Fruit fly (Drosophila melanogaster) whole organism, embryonic: Measurements from ENCODE around the gene CG2767.

Experiments used
- Antp ChIP-seq: fragments of 200-800 bp; sonication (Bioruptor generic); optimal IDR thresholded peaks from 3 replicates; lab custom pipeline; 2016; ENCODE audit warnings: missing biosample characterization, missing genetic modification characterization
- B-H2 ChIP-seq: fragments of 200-800 bp; sonication (Bioruptor generic); optimal IDR thresholded peaks from 2 replicates; lab custom pipeline; 2018; ENCODE audit warnings: missing biosample characterization, mild to moderate bottlenecking, missing genetic modification characterization
- BtbVII ChIP-seq: fragments of 200-800 bp; sonication (Bioruptor generic); optimal IDR thresholded peaks from 3 replicates; lab custom pipeline; 2017; ENCODE audit warnings: missing biosample characterization, mild to moderate bottlenecking, missing genetic modification characterization
- CG10209 ChIP-seq: fragments of 200-800 bp; sonication (Bioruptor generic); optimal IDR thresholded peaks from 3 replicates; lab custom pipeline; 2017; ENCODE audit warnings: missing biosample characterization, mild to moderate bottlenecking, missing genetic modification characterization, missing genetic modification reagents
- CG1024 ChIP-seq: fragments of 200-800 bp; sonication (Bioruptor generic); IDR thresholded peaks from 2 replicates; pipeline ENCODE4 v1.3.6; 2022; ENCODE audit warnings: missing biosample characterization, missing genetic modification characterization
- CG12769 ChIP-seq: fragments of 200-800 bp; sonication (Bioruptor generic); optimal IDR thresholded peaks from 2 replicates; lab custom pipeline; 2019; ENCODE audit warnings: missing biosample characterization, mild to moderate bottlenecking, missing genetic modification characterization, moderate library complexity
- CG1529 ChIP-seq: fragments of 200-800 bp; sonication (Bioruptor generic); optimal IDR thresholded peaks from 3 replicates; lab custom pipeline; 2018; ENCODE audit warnings: missing biosample characterization, missing genetic modification characterization
- CG1602 ChIP-seq: fragments of 200-800 bp; sonication (Bioruptor generic); optimal IDR thresholded peaks from 3 replicates; lab custom pipeline; 2016; ENCODE audit warnings: missing biosample characterization, missing genetic modification characterization
- CG16779 ChIP-seq: fragments of 200-800 bp; sonication (Bioruptor generic); IDR thresholded peaks from 2 replicates; pipeline ENCODE4 v1.3.6; 2022; ENCODE audit warnings: missing biosample characterization, missing genetic modification characterization
- CG2712 ChIP-seq: fragments of 200-800 bp; optimal IDR thresholded peaks from 3 replicates; lab custom pipeline; 2019; ENCODE audit warnings: missing biosample characterization, mild to moderate bottlenecking, missing genetic modification characterization, moderate library complexity
- CG33213 ChIP-seq: fragments of 200-800 bp; sonication (Bioruptor generic); optimal IDR thresholded peaks from 3 replicates; lab custom pipeline; 2016; ENCODE audit warnings: missing biosample characterization, missing genetic modification characterization
- CG3726 ChIP-seq: fragments of 200-800 bp; sonication (Bioruptor generic); IDR thresholded peaks from 3 replicates; pipeline ENCODE4, ENCODE4 v1.3.6; 2022; ENCODE audit warnings: missing biosample characterization, missing genetic modification characterization
- CG3838 ChIP-seq: fragments of 200-800 bp; sonication (Bioruptor generic); optimal IDR thresholded peaks from 3 replicates; lab custom pipeline; 2016; ENCODE audit warnings: missing biosample characterization, missing genetic modification characterization
- CG3995 ChIP-seq: fragments of 200-800 bp; sonication (Bioruptor generic); optimal IDR thresholded peaks from 3 replicates; lab custom pipeline; 2016; ENCODE audit warnings: missing biosample characterization, missing genetic modification characterization
- CG5953 ChIP-seq: fragments of 200-800 bp; sonication (Bioruptor generic); IDR thresholded peaks from 2 replicates; pipeline ENCODE4 v1.3.6; 2022; ENCODE audit warnings: missing biosample characterization, missing genetic modification characterization
- CG6175 ChIP-seq: fragments of 200-800 bp; sonication (Bioruptor generic); IDR thresholded peaks from 3 replicates; pipeline ENCODE4 v1.3.6; 2022; ENCODE audit warnings: missing biosample characterization, missing genetic modification characterization
- CG6854 ChIP-seq: fragments of 200-800 bp; sonication (Bioruptor generic); optimal IDR thresholded peaks from 3 replicates; lab custom pipeline; 2017; ENCODE audit warnings: missing biosample characterization, mild to moderate bottlenecking, missing genetic modification characterization
- CG7357 ChIP-seq: fragments of 200-800 bp; sonication (Bioruptor generic); IDR thresholded peaks from 3 replicates; pipeline ENCODE4 v1.3.6; 2022; ENCODE audit warnings: missing biosample characterization, missing genetic modification characterization
- CG8089 ChIP-seq: fragments of 200-800 bp; sonication (Bioruptor generic); optimal IDR thresholded peaks from 3 replicates; lab custom pipeline; 2016; ENCODE audit warnings: missing biosample characterization, missing genetic modification characterization
- CHES-1-like ChIP-seq: fragments of 200-800 bp; sonication (Bioruptor generic); optimal IDR thresholded peaks from 2 replicates; lab custom pipeline; 2016; ENCODE audit warnings: missing biosample characterization, missing genetic modification characterization
- Chrac-16 ChIP-seq: fragments of 200-800 bp; sonication (Bioruptor generic); optimal IDR thresholded peaks from 3 replicates; lab custom pipeline; 2016; ENCODE audit warnings: missing biosample characterization, missing genetic modification characterization
- Deaf1 ChIP-seq: fragments of 200-800 bp; optimal IDR thresholded peaks from 3 replicates; lab custom pipeline; 2019; ENCODE audit warnings: missing biosample characterization, mild to moderate bottlenecking, missing genetic modification characterization, moderate library complexity
- Dip2 ChIP-seq: fragments of 200-800 bp; sonication (Bioruptor generic); IDR thresholded peaks from 2 replicates; pipeline ENCODE4 v1.3.6; 2022; ENCODE audit warnings: missing biosample characterization, missing genetic modification characterization
- Dp ChIP-seq: fragments of 200-800 bp; sonication (Bioruptor generic); optimal IDR thresholded peaks from 2 replicates; lab custom pipeline; 2018; ENCODE audit warnings: missing biosample characterization, mild to moderate bottlenecking, missing genetic modification characterization, moderate library complexity
- Dref ChIP-seq: fragments of 200-800 bp; sonication (Bioruptor generic); IDR thresholded peaks from 2 replicates; pipeline ENCODE4 v1.3.6; 2022; ENCODE audit warnings: missing biosample characterization, missing genetic modification characterization
- Ets65A ChIP-seq: fragments of 200-800 bp; sonication (Bioruptor generic); peaks from one replicate; lab custom pipeline; 2016; ENCODE audit warnings: missing biosample characterization, missing genetic modification characterization
- Gsc ChIP-seq: fragments of 200-800 bp; sonication (Bioruptor generic); IDR thresholded peaks from 2 replicates; pipeline ENCODE4 v1.3.6; 2022; ENCODE audit warnings: missing biosample characterization, missing genetic modification characterization
- MBD-R2 ChIP-seq: fragments of 200-800 bp; sonication (Bioruptor generic); IDR thresholded peaks from 2 replicates; pipeline ENCODE4 v1.3.6; 2022; ENCODE audit warnings: missing biosample characterization, missing genetic modification characterization
- Max ChIP-seq: fragments of 200-800 bp; sonication (Bioruptor generic); optimal IDR thresholded peaks from 2 replicates; lab custom pipeline; 2016; ENCODE audit warnings: missing biosample characterization, mild to moderate bottlenecking, missing genetic modification characterization
- Mrtf ChIP-seq: fragments of 200-800 bp; sonication (Bioruptor generic); IDR thresholded peaks from 3 replicates; pipeline ENCODE4 v1.3.6; 2022; ENCODE audit warnings: missing biosample characterization, missing genetic modification characterization
- NK7.1 ChIP-seq: fragments of 200-800 bp; sonication (Bioruptor generic); optimal IDR thresholded peaks from 3 replicates; lab custom pipeline; 2016; ENCODE audit warnings: missing biosample characterization, missing genetic modification characterization
- Nf-YA ChIP-seq: fragments of 200-800 bp; sonication (Bioruptor generic); IDR thresholded peaks from 2 replicates; pipeline ENCODE4 v1.3.6; 2022; ENCODE audit warnings: missing biosample characterization, missing genetic modification characterization
- bowl ChIP-seq: fragments of 200-800 bp; sonication (Bioruptor generic); IDR thresholded peaks from 2 replicates; pipeline ENCODE4 v1.3.6; 2022; ENCODE audit warnings: missing biosample characterization, missing genetic modification characterization
- chif ChIP-seq, 2 experiments: fragments of 200-800 bp; sonication (Bioruptor generic); optimal IDR thresholded peaks; 3 replicates each; lab custom pipeline; 2016; ENCODE audit warnings: missing biosample characterization in 2 of 2, missing genetic modification characterization in 2 of 2
- crc ChIP-seq: fragments of 200-800 bp; sonication (Bioruptor generic); optimal IDR thresholded peaks from 2 replicates; lab custom pipeline; 2016; ENCODE audit warnings: missing biosample characterization, missing genetic modification characterization
- dati ChIP-seq: fragments of 200-800 bp; sonication (Bioruptor generic); IDR thresholded peaks from 2 replicates; pipeline ENCODE4 v1.3.6; 2022; ENCODE audit warnings: missing biosample characterization, missing genetic modification characterization
- emc ChIP-seq: fragments of 200-800 bp; sonication (Bioruptor generic); optimal IDR thresholded peaks from 2 replicates; lab custom pipeline; 2016; ENCODE audit warnings: missing biosample characterization, missing genetic modification characterization
- ewg ChIP-seq: fragments of 200-800 bp; sonication (Bioruptor generic); optimal IDR thresholded peaks from 3 replicates; lab custom pipeline; 2017; ENCODE audit warnings: mild to moderate bottlenecking, missing biosample characterization, missing genetic modification reagents, missing genetic modification characterization
- fd96Cb ChIP-seq: fragments of 200-800 bp; sonication (Bioruptor generic); optimal IDR thresholded peaks from 2 replicates; lab custom pipeline; 2018; ENCODE audit warnings: missing biosample characterization, mild to moderate bottlenecking, missing genetic modification characterization, moderate library complexity
- h ChIP-seq: fragments of >200 bp; optimal IDR thresholded peaks from 2 replicates; lab custom pipeline; 2017
- hbn ChIP-seq: fragments of 200-800 bp; sonication (Bioruptor generic); IDR thresholded peaks from 2 replicates; pipeline ENCODE4 v1.3.6; 2022; ENCODE audit warnings: missing biosample characterization, missing genetic modification characterization; ENCODE audit not compliant: partially characterized antibody
- ind ChIP-seq: fragments of 200-800 bp; sonication (Bioruptor generic); optimal IDR thresholded peaks from 3 replicates; lab custom pipeline; 2016; ENCODE audit warnings: missing biosample characterization, missing genetic modification characterization
- jumu ChIP-seq: fragments of 200-800 bp; sonication (Bioruptor generic); optimal IDR thresholded peaks from 3 replicates; lab custom pipeline; 2016; ENCODE audit warnings: missing biosample characterization, missing genetic modification characterization
- ken ChIP-seq: fragments of 200-800 bp; sonication (Bioruptor generic); IDR thresholded peaks from 3 replicates; pipeline ENCODE4 v1.3.6; 2022; ENCODE audit warnings: missing biosample characterization, missing genetic modification characterization
- maf-S ChIP-seq: fragments of 200-800 bp; sonication (Bioruptor generic); optimal IDR thresholded peaks from 2 replicates; lab custom pipeline; 2016; ENCODE audit warnings: missing biosample characterization, missing genetic modification characterization
- odd ChIP-seq: fragments of 200-800 bp; sonication (Bioruptor generic); optimal IDR thresholded peaks from 2 replicates; lab custom pipeline; 2017; ENCODE audit warnings: missing biosample characterization, mild to moderate bottlenecking, missing genetic modification characterization
- schlank ChIP-seq: fragments of 200-800 bp; sonication (Bioruptor generic); optimal IDR thresholded peaks from 2 replicates; lab custom pipeline; 2018; ENCODE audit warnings: missing biosample characterization, mild to moderate bottlenecking, missing genetic modification characterization
- sens ChIP-seq: fragments of 200-800 bp; sonication (Bioruptor generic); peaks from one replicate; lab custom pipeline; 2016; ENCODE audit warnings: missing biosample characterization, missing genetic modification characterization
- sqz ChIP-seq: fragments of 200-800 bp; sonication (Bioruptor generic); optimal IDR thresholded peaks from 3 replicates; lab custom pipeline; 2018; ENCODE audit warnings: missing biosample characterization, mild to moderate bottlenecking, missing genetic modification characterization
- tll ChIP-seq, 2 experiments: fragments of 200-800 bp in 1 of 2; fragments of >200 bp in 1 of 2; sonication (Bioruptor generic) in 1 of 2; optimal IDR thresholded peaks; 2 replicates each; lab custom pipeline; 2017 to 2019; ENCODE audit warnings: missing biosample characterization in 2 of 2, missing genetic modification characterization in 2 of 2, mild to moderate bottlenecking in 1 of 2, moderate library complexity in 1 of 2
- trh ChIP-seq: fragments of 200-800 bp; sonication (Bioruptor generic); optimal IDR thresholded peaks from 2 replicates; lab custom pipeline; 2016; ENCODE audit warnings: missing biosample characterization, missing genetic modification characterization
- wek ChIP-seq: fragments of 200-800 bp; sonication (Bioruptor generic); optimal IDR thresholded peaks from 3 replicates; lab custom pipeline; 2018; ENCODE audit warnings: missing biosample characterization, mild to moderate bottlenecking, missing genetic modification characterization, moderate library complexity

Gene CG2767

dm6 chr3R:8027203-8027688 is 19.3 kb upstream of the CG2767 start (continued):
- no peak for TF ChIP-seq Dip2 (GFP tag; lab: Robert Waterston, UW)
- TF ChIP-seq Mrtf (GFP tag; lab: Robert Waterston, UW) = 0 out of 3 replicates have a peak, but pooled peaks have one; percentile 54
- TF ChIP-seq CG3995 (GFP tag; lab: Kevin White, UChicago) = no peak
- no peak for TF ChIP-seq h (lab: Kevin White, UChicago)
- TF ChIP-seq CG12769 (tag; lab: Kevin White, UChicago) = no peak
- peak in 1 of 2 experiments; percentile 35 for TF ChIP-seq chif (GFP tag; optimal IDR thresholded peaks at IDR 0.05; lab: Kevin White, UChicago)
- peak; percentile 43 for TF ChIP-seq trh (GFP tag; lab: Kevin White, UChicago)
- TF ChIP-seq Ets65A = peak; percentile 18
- no peak for TF ChIP-seq Gsc (GFP tag; lab: Robert Waterston, UW)
- no peak for TF ChIP-seq maf-S
- TF ChIP-seq Nf-YA = no peak
- TF ChIP-seq CG33213 = no peak
- peak; percentile 67 for TF ChIP-seq CG5953 (GFP tag; lab: Robert Waterston, UW)
- TF ChIP-seq CHES-1-like (GFP tag; lab: Kevin White, UChicago) = no peak
- no peak for TF ChIP-seq crc
- no peak for TF ChIP-seq jumu (GFP tag; lab: Kevin White, UChicago)
- TF ChIP-seq CG7357 = no peak
- peak; percentile 75; the same call in 2 of the 3 replicates for TF ChIP-seq ken (GFP tag; lab: Robert Waterston, UW)
- 0 out of 2 replicates have a peak, but pooled peaks have one; percentile 28 for TF ChIP-seq hbn (GFP tag; lab: Robert Waterston, UW)
- peak; percentile 81 for TF ChIP-seq BtbVII
- no peak; the same call in 2 of the 3 replicates for TF ChIP-seq CG6175 (GFP tag; lab: Robert Waterston, UW)
- TF ChIP-seq CG1529 (GFP tag; lab: Kevin White, UChicago) = no peak
- TF ChIP-seq NK7.1 (GFP tag; lab: Kevin White, UChicago) = peak; percentile 27
- TF ChIP-seq CG16779 (GFP tag; lab: Robert Waterston, UW) = no peak
- 0 out of 3 replicates have a peak, but pooled peaks have one; percentile 35 for TF ChIP-seq CG3726
- peak; percentile 11 for TF ChIP-seq Dp (GFP tag; lab: Kevin White, UChicago)
- no peak for TF ChIP-seq Dref (GFP tag; lab: Robert Waterston, UW)
- TF ChIP-seq Chrac-16 (GFP tag; lab: Kevin White, UChicago) = peak; percentile 78
- no peak for TF ChIP-seq sens (GFP tag; lab: Kevin White, UChicago)
- TF ChIP-seq CG10209 = peak; percentile 92
- TF ChIP-seq Max (GFP tag; lab: Kevin White, UChicago) = peak; percentile 61
- peak; percentile 83 for TF ChIP-seq fd96Cb (tag; lab: Kevin White, UChicago)
- no peak for TF ChIP-seq CG1024 (GFP tag; lab: Robert Waterston, UW)
- TF ChIP-seq schlank = peak; percentile 48
- TF ChIP-seq CG8089 = no peak
- peak; percentile 55 for TF ChIP-seq ind (GFP tag; lab: Kevin White, UChicago)
- TF ChIP-seq dati (GFP tag; lab: Robert Waterston, UW) = no peak
- TF ChIP-seq tll (GFP tag; optimal IDR thresholded peaks at IDR 0.05; lab: Kevin White, UChicago) = no peak
- peak; percentile 80 for TF ChIP-seq CG6854 (GFP tag; lab: Kevin White, UChicago)
- no peak for TF ChIP-seq MBD-R2 (GFP tag; lab: Robert Waterston, UW)
- peak; percentile 51; the same call in 1 of the 2 replicates for TF ChIP-seq bowl (GFP tag; lab: Robert Waterston, UW)
- TF ChIP-seq sqz (GFP tag; lab: Kevin White, UChicago) = no peak
- peak; percentile 21 for TF ChIP-seq CG3838 (GFP tag; lab: Kevin White, UChicago)
- TF ChIP-seq emc = no peak
- TF ChIP-seq CG1602 = peak; percentile 78
- TF ChIP-seq ewg (GFP tag; lab: Kevin White, UChicago) = peak; percentile 69
- TF ChIP-seq Deaf1 = no peak
- TF ChIP-seq CG2712 (tag; lab: Kevin White, UChicago) = peak; percentile 90
- TF ChIP-seq wek = no peak
- no peak for TF ChIP-seq Antp (GFP tag; lab: Kevin White, UChicago)
- no peak for TF ChIP-seq B-H2 (GFP tag; lab: Kevin White, UChicago)
- TF ChIP-seq odd (GFP tag; lab: Kevin White, UChicago) = peak; percentile 93
